Fruit fly (Drosophila melanogaster): Measurements from ENCODE around the gene Spag1.

DNA sequence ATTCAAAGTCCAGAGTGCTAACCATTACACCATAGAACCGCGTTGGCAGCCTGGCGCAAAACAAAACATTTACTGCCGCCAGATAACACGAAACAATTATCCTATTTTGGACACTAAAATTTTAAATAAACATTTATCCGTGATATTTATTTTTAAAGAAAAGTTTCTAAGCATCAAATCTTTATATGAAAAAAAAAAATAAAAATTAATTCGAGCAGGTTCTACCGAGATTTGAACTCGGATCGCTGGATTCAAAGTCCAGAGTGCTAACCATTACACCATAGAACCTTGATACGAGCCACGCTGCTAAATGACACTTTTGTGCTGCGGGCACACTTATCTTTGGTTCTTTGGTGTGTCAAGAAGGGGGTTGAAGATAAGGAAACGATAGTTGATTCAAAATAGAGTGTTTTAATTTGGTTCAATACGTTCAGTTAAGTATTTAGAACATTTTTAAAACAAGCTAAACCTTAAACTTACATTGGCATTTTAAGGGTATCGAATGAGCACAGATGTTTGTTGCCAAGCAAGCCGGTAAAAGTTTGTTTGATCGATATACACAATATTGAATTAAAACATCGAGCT lies at the start of gene Spag1:
- TF ChIP-seq esg (GFP tag; conservative IDR thresholded peaks at IDR 0.05) (no peak), CG9609 (GFP tag; optimal IDR thresholded peaks at IDR 0.05) (no peak), insv (GFP tag; optimal IDR thresholded peaks at IDR 0.05) (no peak), ase (GFP tag; IDR thresholded peaks at IDR 0.05) (no peak), CG11398 (GFP tag; optimal IDR thresholded peaks at IDR 0.05) (no peak), inv (GFP tag; IDR thresholded peaks at IDR 0.05; ENCODE audit: partially characterized antibody) (peak; percentile 35; the same call in 1 of the 2 replicates), btn (GFP tag; optimal IDR thresholded peaks at IDR 0.05) (no peak), CG3065 (GFP tag; optimal IDR thresholded peaks at IDR 0.05) (no peak), CG11247 (GFP tag; IDR thresholded peaks at IDR 0.05) (no peak), CG17802 (tag; optimal IDR thresholded peaks at IDR 0.05) (no peak)
